Fruit fly (Drosophila melanogaster) whole organism, prepupa: ENCODE data around the gene Spn28B.

Source experiments
- Blimp-1 ChIP-seq: fragments of 200-800 bp; sonication (Bioruptor generic); optimal IDR thresholded peaks from 3 replicates; lab custom pipeline; 2017; ENCODE audit warnings: missing biosample characterization, missing genetic modification characterization, mild to moderate bottlenecking, moderate library complexity, missing genetic modification reagents
- CG10631 ChIP-seq: fragments of 200-800 bp; sonication (Bioruptor generic); optimal IDR thresholded peaks from 2 replicates; lab custom pipeline; 2016; ENCODE audit warnings: missing biosample characterization, missing genetic modification characterization
- CG10669 ChIP-seq: fragments of 200-800 bp; sonication (Bioruptor generic); optimal IDR thresholded peaks from 3 replicates; lab custom pipeline; 2018; ENCODE audit warnings: missing biosample characterization, mild to moderate bottlenecking, missing genetic modification characterization, moderate library complexity
- CG11294 ChIP-seq: fragments of 200-800 bp; sonication (Bioruptor generic); IDR thresholded peaks from 2 replicates; pipeline ENCODE4 v1.3.6; 2022; ENCODE audit warnings: missing biosample characterization, missing genetic modification characterization
- CG11762 ChIP-seq: fragments of 200-800 bp; sonication (Bioruptor generic); optimal IDR thresholded peaks from 3 replicates; lab custom pipeline; 2016; ENCODE audit warnings: missing biosample characterization, missing genetic modification characterization; ENCODE audit not compliant: insufficient read depth
- CG11902 ChIP-seq: fragments of 200-800 bp; sonication (Bioruptor generic); optimal IDR thresholded peaks from 3 replicates; lab custom pipeline; 2016; ENCODE audit warnings: missing biosample characterization, missing genetic modification characterization
- CG15336 ChIP-seq: fragments of 200-800 bp; sonication (Bioruptor generic); IDR thresholded peaks from 2 replicates; pipeline ENCODE4 v1.3.6; 2022; ENCODE audit warnings: missing biosample characterization, missing genetic modification characterization
- CG1621 ChIP-seq: fragments of 200-800 bp; sonication (Bioruptor generic); optimal IDR thresholded peaks from 3 replicates; lab custom pipeline; 2018; ENCODE audit warnings: missing biosample characterization, mild to moderate bottlenecking, missing genetic modification characterization
- CG3032 ChIP-seq: fragments of 200-800 bp; optimal IDR thresholded peaks from 2 replicates; lab custom pipeline; 2019; ENCODE audit warnings: missing biosample characterization, mild to moderate bottlenecking, missing genetic modification characterization, moderate library complexity
- CG31627 ChIP-seq: fragments of 200-800 bp; sonication (Bioruptor generic); optimal IDR thresholded peaks from 3 replicates; lab custom pipeline; 2016; ENCODE audit warnings: missing biosample characterization, missing genetic modification characterization
- CG34406 ChIP-seq: fragments of 200-800 bp; sonication (Bioruptor generic); optimal IDR thresholded peaks from 3 replicates; lab custom pipeline; 2016; ENCODE audit warnings: missing biosample characterization, missing genetic modification characterization
- CG3919 ChIP-seq: fragments of 200-800 bp; sonication (Bioruptor generic); optimal IDR thresholded peaks from 3 replicates; lab custom pipeline; 2016; ENCODE audit warnings: missing biosample characterization, missing genetic modification characterization
- CG4318 ChIP-seq: fragments of 200-800 bp; sonication (Bioruptor generic); optimal IDR thresholded peaks from 3 replicates; lab custom pipeline; 2017; ENCODE audit warnings: missing biosample characterization, mild to moderate bottlenecking, missing genetic modification characterization
- CG6163 ChIP-seq: fragments of 200-800 bp; sonication (Bioruptor generic); IDR thresholded peaks from 3 replicates; pipeline ENCODE4 v1.3.6; 2022; ENCODE audit warnings: missing biosample characterization, missing genetic modification characterization
- CG6792 ChIP-seq: fragments of 200-800 bp; sonication (Bioruptor generic); optimal IDR thresholded peaks from 3 replicates; lab custom pipeline; 2016; ENCODE audit warnings: missing biosample characterization, missing genetic modification characterization
- CG6808 ChIP-seq: fragments of 200-800 bp; sonication (Bioruptor generic); optimal IDR thresholded peaks from 3 replicates; lab custom pipeline; 2017; ENCODE audit warnings: missing biosample characterization, missing genetic modification characterization, mild to moderate bottlenecking, moderate library complexity, missing genetic modification reagents
- CG6854 ChIP-seq: fragments of 200-800 bp; sonication (Bioruptor generic); optimal IDR thresholded peaks from 2 replicates; lab custom pipeline; 2017; ENCODE audit warnings: missing biosample characterization, mild to moderate bottlenecking, missing genetic modification characterization
- CG7368 ChIP-seq: fragments of 200-800 bp; sonication (Bioruptor generic); optimal IDR thresholded peaks from 3 replicates; lab custom pipeline; 2016; ENCODE audit warnings: missing biosample characterization, missing genetic modification characterization
- CG8119 ChIP-seq: fragments of 200-800 bp; sonication (Bioruptor generic); IDR thresholded peaks from 3 replicates; pipeline ENCODE4 v1.3.6; 2022; ENCODE audit warnings: missing biosample characterization, missing genetic modification characterization
- CG8319 ChIP-seq: fragments of 200-800 bp; sonication (Bioruptor generic); optimal IDR thresholded peaks from 3 replicates; lab custom pipeline; 2016; ENCODE audit warnings: missing biosample characterization, missing genetic modification characterization
- CG8632 ChIP-seq: fragments of 200-800 bp; sonication (Bioruptor generic); optimal IDR thresholded peaks from 3 replicates; lab custom pipeline; 2016; ENCODE audit warnings: missing biosample characterization, missing genetic modification characterization
- CG9139 ChIP-seq: fragments of 200-800 bp; sonication (Bioruptor generic); optimal IDR thresholded peaks from 3 replicates; lab custom pipeline; 2017; ENCODE audit warnings: missing biosample characterization, mild to moderate bottlenecking, missing genetic modification characterization
- Eip75B ChIP-seq: fragments of 200-800 bp; sonication (Bioruptor generic); optimal IDR thresholded peaks from 3 replicates; lab custom pipeline; 2016; ENCODE audit warnings: missing biosample characterization, missing genetic modification characterization
- Eip78C ChIP-seq: fragments of 200-800 bp; sonication (Bioruptor generic); peaks from one replicate; lab custom pipeline; 2016; ENCODE audit warnings: missing biosample characterization, missing genetic modification characterization
- Ets21C ChIP-seq: fragments of 200-800 bp; sonication (Bioruptor generic); optimal IDR thresholded peaks from 3 replicates; lab custom pipeline; 2016; ENCODE audit warnings: missing biosample characterization, missing genetic modification characterization
- Gug ChIP-seq: fragments of 200-800 bp; sonication (Bioruptor generic); IDR thresholded peaks from 2 replicates; pipeline ENCODE4 v1.3.6; 2022; ENCODE audit warnings: missing biosample characterization, missing genetic modification characterization
- Hr38 ChIP-seq: sonication (Bioruptor generic); optimal IDR thresholded peaks from 2 replicates; lab custom pipeline; 2016; ENCODE audit warnings: missing biosample characterization, missing genetic modification characterization
- Hr39 ChIP-seq: fragments of 200-800 bp; sonication (Bioruptor generic); optimal IDR thresholded peaks from 2 replicates; lab custom pipeline; 2016; ENCODE audit warnings: missing biosample characterization, missing genetic modification characterization
- Lpt ChIP-seq: fragments of 200-800 bp; sonication (Bioruptor generic); optimal IDR thresholded peaks from 3 replicates; lab custom pipeline; 2016; ENCODE audit warnings: missing biosample characterization, missing genetic modification characterization
- OdsH ChIP-seq: fragments of 200-800 bp; sonication (Bioruptor generic); optimal IDR thresholded peaks from 3 replicates; lab custom pipeline; 2016; ENCODE audit warnings: missing biosample characterization, missing genetic modification characterization
- Smox ChIP-seq: fragments of 200-800 bp; sonication (Bioruptor generic); optimal IDR thresholded peaks from 3 replicates; lab custom pipeline; 2016; ENCODE audit warnings: missing biosample characterization, missing genetic modification characterization
- Sox102F ChIP-seq: fragments of 200-800 bp; sonication (Bioruptor generic); optimal IDR thresholded peaks from 2 replicates; lab custom pipeline; 2016; ENCODE audit warnings: missing biosample characterization, mild to moderate bottlenecking, missing genetic modification characterization
- Sox14 ChIP-seq: fragments of 200-800 bp; sonication (Bioruptor generic); optimal IDR thresholded peaks from 3 replicates; lab custom pipeline; 2016; ENCODE audit warnings: missing biosample characterization, missing genetic modification characterization
- Sox15 ChIP-seq: fragments of 200-800 bp; sonication (Bioruptor generic); optimal IDR thresholded peaks from 3 replicates; lab custom pipeline; 2016; ENCODE audit warnings: missing biosample characterization, missing genetic modification characterization
- achi ChIP-seq: fragments of 200-800 bp; sonication (Bioruptor generic); optimal IDR thresholded peaks from 3 replicates; lab custom pipeline; 2016; ENCODE audit warnings: missing biosample characterization, missing genetic modification characterization
- dac ChIP-seq: fragments of 200-800 bp; sonication (Bioruptor generic); optimal IDR thresholded peaks from 2 replicates; lab custom pipeline; 2017; ENCODE audit warnings: missing biosample characterization, mild to moderate bottlenecking, missing genetic modification characterization
- eg ChIP-seq: fragments of 200-800 bp; sonication (Bioruptor generic); IDR thresholded peaks from 3 replicates; pipeline ENCODE4 v1.3.6; 2022; ENCODE audit warnings: missing biosample characterization, missing genetic modification characterization
- esn ChIP-seq: fragments of 200-800 bp; sonication (Bioruptor generic); optimal IDR thresholded peaks from 2 replicates; lab custom pipeline; 2016; ENCODE audit warnings: missing biosample characterization, mild to moderate bottlenecking, missing genetic modification characterization, moderate library complexity
- fd59A ChIP-seq: fragments of 200-800 bp; sonication (Bioruptor generic); optimal IDR thresholded peaks from 2 replicates; lab custom pipeline; 2017; ENCODE audit warnings: missing biosample characterization, mild to moderate bottlenecking, missing genetic modification characterization, missing genetic modification reagents
- fkh ChIP-seq: fragments of 200-800 bp; sonication (Bioruptor generic); optimal IDR thresholded peaks from 3 replicates; lab custom pipeline; 2017; ENCODE audit warnings: missing biosample characterization, mild to moderate bottlenecking, missing genetic modification characterization, moderate library complexity
- lz ChIP-seq: fragments of 200-800 bp; sonication (Bioruptor generic); optimal IDR thresholded peaks from 3 replicates; lab custom pipeline; 2016; ENCODE audit warnings: missing biosample characterization, missing genetic modification characterization
- net ChIP-seq: fragments of 200-800 bp; sonication (Bioruptor generic); optimal IDR thresholded peaks from 3 replicates; lab custom pipeline; 2016; ENCODE audit warnings: missing biosample characterization, missing genetic modification characterization
- salr ChIP-seq, 2 experiments: fragments of 200-800 bp; sonication (Bioruptor generic); optimal IDR thresholded peaks; 3 replicates each; lab custom pipeline; 2016 to 2018; ENCODE audit warnings: missing biosample characterization in 2 of 2, missing genetic modification characterization in 2 of 2, mild to moderate bottlenecking in 1 of 2
- spab ChIP-seq: fragments of 200-800 bp; sonication (Bioruptor generic); optimal IDR thresholded peaks from 2 replicates; lab custom pipeline; 2017; ENCODE audit warnings: missing biosample characterization, mild to moderate bottlenecking, missing genetic modification characterization, missing genetic modification reagents
- ss ChIP-seq, 2 experiments: fragments of 200-800 bp; sonication (Bioruptor generic); optimal IDR thresholded peaks; 2 replicates in 1 of 2; 3 replicates in 1 of 2; lab custom pipeline; 2017 to 2018; ENCODE audit warnings: mild to moderate bottlenecking in 2 of 2, missing biosample characterization in 2 of 2, missing genetic modification characterization in 2 of 2, moderate library complexity in 1 of 2
- svp ChIP-seq: fragments of 200-800 bp; sonication (Bioruptor generic); peaks from one replicate; lab custom pipeline; 2016; ENCODE audit warnings: missing biosample characterization, missing genetic modification characterization
- topi ChIP-seq: fragments of 200-800 bp; sonication (Bioruptor generic); optimal IDR thresholded peaks from 3 replicates; lab custom pipeline; 2016; ENCODE audit warnings: missing biosample characterization, missing genetic modification characterization
- vri ChIP-seq: fragments of 200-800 bp; sonication (Bioruptor generic); optimal IDR thresholded peaks from 3 replicates; lab custom pipeline; 2016; ENCODE audit warnings: missing biosample characterization, mild to moderate bottlenecking, missing genetic modification characterization

Gene Spn28B

DNA sequence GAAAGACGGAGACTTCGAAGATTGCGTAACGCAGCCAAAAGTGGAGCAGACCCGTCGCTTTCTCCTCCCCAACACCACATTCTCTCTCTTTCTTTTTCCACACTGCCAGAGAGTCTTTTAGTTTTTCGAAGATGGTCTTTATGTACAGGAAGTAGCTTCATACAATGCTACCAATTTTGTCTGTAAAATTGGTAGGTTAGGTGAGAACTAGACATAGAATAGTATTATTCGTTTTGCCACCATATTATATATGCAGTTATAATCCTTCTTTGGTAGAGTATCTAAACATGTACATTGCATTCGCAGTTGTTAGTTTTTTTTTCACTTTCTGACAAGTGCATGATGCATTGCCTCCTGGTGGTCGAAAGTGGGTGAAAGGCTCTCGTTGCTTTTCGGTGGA is 15.7 kb downstream of the Spn28B start (continued):
- TF ChIP-seq spab = no peak
- no peak for TF ChIP-seq CG11294 (GFP tag; lab: Robert Waterston, UW)
- no peak for TF ChIP-seq salr (GFP tag; optimal IDR thresholded peaks at IDR 0.05; lab: Kevin White, UChicago)
- no peak for TF ChIP-seq ss (GFP tag; optimal IDR thresholded peaks at IDR 0.05; lab: Kevin White, UChicago)
- no peak for TF ChIP-seq CG10631 (GFP tag; lab: Kevin White, UChicago)
- TF ChIP-seq topi (GFP tag; lab: Kevin White, UChicago) = peak; percentile 60
- TF ChIP-seq Lpt (GFP tag; lab: Kevin White, UChicago) = no peak
- peak; percentile 28 for TF ChIP-seq CG6792 (GFP tag; lab: Kevin White, UChicago)
- peak; percentile 9 for TF ChIP-seq Eip75B (GFP tag; lab: Kevin White, UChicago)
- no peak for TF ChIP-seq Ets21C (GFP tag; lab: Kevin White, UChicago)
- peak; percentile 40 for TF ChIP-seq CG34406 (GFP tag; lab: Kevin White, UChicago)
- no peak for TF ChIP-seq Sox14 (GFP tag; lab: Kevin White, UChicago)
- peak; percentile 58 for TF ChIP-seq eg (GFP tag; lab: Robert Waterston, UW)
- peak; percentile 35 for TF ChIP-seq Smox (GFP tag; lab: Kevin White, UChicago)
- TF ChIP-seq CG6854 (GFP tag; lab: Kevin White, UChicago) = no peak
- TF ChIP-seq CG6808 (GFP tag; lab: Kevin White, UChicago) = no peak
- no peak for TF ChIP-seq CG1621 (tag; lab: Kevin White, UChicago)

dm6 chr2L:7598260-7598659 is 16.5 kb downstream of the Spn28B start:
- TF ChIP-seq CG6808 (GFP tag; lab: Kevin White, UChicago) = no peak
- TF ChIP-seq net (GFP tag; lab: Kevin White, UChicago) = no peak
- no peak for TF ChIP-seq Gug (GFP tag; lab: Robert Waterston, UW)
- TF ChIP-seq eg (GFP tag; lab: Robert Waterston, UW) = peak; percentile 52
- TF ChIP-seq CG9139 (GFP tag; lab: Kevin White, UChicago) = no peak
- TF ChIP-seq CG8119 (GFP tag; lab: Robert Waterston, UW) = peak; percentile 28; the same call in 1 of the 3 replicates
- TF ChIP-seq CG8632 (GFP tag; lab: Kevin White, UChicago) = no peak
- TF ChIP-seq Blimp-1 = no peak
- no peak for TF ChIP-seq CG4318 (GFP tag; lab: Kevin White, UChicago)
- no peak for TF ChIP-seq vri (GFP tag; lab: Kevin White, UChicago)
- TF ChIP-seq CG11902 (GFP tag; lab: Kevin White, UChicago) = no peak
- TF ChIP-seq fd59A (GFP tag; lab: Kevin White, UChicago) = no peak
- no peak for TF ChIP-seq lz (GFP tag; lab: Kevin White, UChicago)
- no peak for TF ChIP-seq topi (GFP tag; lab: Kevin White, UChicago)
- no peak for TF ChIP-seq CG6854 (GFP tag; lab: Kevin White, UChicago)
- TF ChIP-seq Sox102F (GFP tag; lab: Kevin White, UChicago) = no peak
- TF ChIP-seq Eip78C (GFP tag; lab: Kevin White, UChicago) = peak; percentile 77
- no peak for TF ChIP-seq CG8319 (GFP tag; lab: Kevin White, UChicago)
- TF ChIP-seq Sox15 (GFP tag; lab: Kevin White, UChicago) = no peak
- TF ChIP-seq salr (GFP tag; optimal IDR thresholded peaks at IDR 0.05; lab: Kevin White, UChicago) = no peak
- no peak for TF ChIP-seq esn
- TF ChIP-seq Eip75B (GFP tag; lab: Kevin White, UChicago) = no peak
- TF ChIP-seq dac (GFP tag; lab: Kevin White, UChicago) = no peak
- no peak for TF ChIP-seq CG7368 (GFP tag; lab: Kevin White, UChicago)
- no peak for TF ChIP-seq Hr38
- TF ChIP-seq CG3919 = peak; percentile 21
- peak; percentile 5; the same call in 2 of the 3 replicates for TF ChIP-seq CG6163 (GFP tag; lab: Robert Waterston, UW)
- TF ChIP-seq achi (GFP tag; lab: Kevin White, UChicago) = no peak
- no peak for TF ChIP-seq CG34406 (GFP tag; lab: Kevin White, UChicago)
- peak; percentile 5 for TF ChIP-seq CG10669 (GFP tag; lab: Kevin White, UChicago)
- TF ChIP-seq CG15336 (GFP tag; lab: Robert Waterston, UW) = peak; percentile 58
- no peak for TF ChIP-seq CG11762 (GFP tag; lab: Kevin White, UChicago)
- no peak for TF ChIP-seq Hr39 (GFP tag; lab: Kevin White, UChicago)
- no peak for TF ChIP-seq Smox (GFP tag; lab: Kevin White, UChicago)
- TF ChIP-seq svp (GFP tag; lab: Kevin White, UChicago) = no peak
- no peak for TF ChIP-seq CG3032 (tag; lab: Kevin White, UChicago)
- no peak for TF ChIP-seq CG6792 (GFP tag; lab: Kevin White, UChicago)
- TF ChIP-seq Lpt (GFP tag; lab: Kevin White, UChicago) = peak; percentile 33
- no peak for TF ChIP-seq OdsH (GFP tag; lab: Kevin White, UChicago)
- no peak for TF ChIP-seq fkh (GFP tag; lab: Kevin White, UChicago)
- no peak for TF ChIP-seq CG31627 (GFP tag; lab: Kevin White, UChicago)
- no peak for TF ChIP-seq Ets21C (GFP tag; lab: Kevin White, UChicago)
- no peak for TF ChIP-seq CG10631 (GFP tag; lab: Kevin White, UChicago)
- no peak for TF ChIP-seq Sox14 (GFP tag; lab: Kevin White, UChicago)
